Worm (Caenorhabditis elegans) whole organism, L3 larva: ENCODE data around the gene Y53F4B.12.

ENCODE experiments used
- ZK546.5 ChIP-seq: sonication (generic microtip); optimal IDR thresholded peaks from 2 replicates; lab custom pipeline; 2017; ENCODE audit warnings: missing biosample characterization, missing genetic modification characterization
- ceh-28 ChIP-seq: fragments of 150-350 bp; optimal IDR thresholded peaks from 2 replicates; lab custom pipeline; 2014; ENCODE audit warnings: missing biosample characterization, missing genetic modification reagents, missing genetic modification characterization
- ceh-82 ChIP-seq: fragments of 150-350 bp; optimal IDR thresholded peaks from 2 replicates; lab custom pipeline; 2014; ENCODE audit warnings: missing biosample characterization, missing genetic modification characterization
- jun-1 ChIP-seq: fragments of 150-350 bp; optimal IDR thresholded peaks from 2 replicates; lab custom pipeline; 2014; ENCODE audit warnings: missing biosample characterization, missing genetic modification reagents, missing genetic modification characterization
- nhr-12 ChIP-seq: fragments of 150-350 bp; optimal IDR thresholded peaks from 2 replicates; lab custom pipeline; 2014; ENCODE audit warnings: missing biosample characterization, missing genetic modification characterization
- nhr-67 ChIP-seq: fragments of 150-350 bp; optimal IDR thresholded peaks from 2 replicates; lab custom pipeline; 2014; ENCODE audit warnings: missing biosample characterization, missing genetic modification characterization
- nhr-76 ChIP-seq: fragments of 150-350 bp; sonication (generic microtip); optimal IDR thresholded peaks from 5 replicates; lab custom pipeline; 2014; ENCODE audit warnings: missing biosample characterization, missing genetic modification characterization
- sea-2 ChIP-seq: fragments of 150-350 bp; sonication (generic microtip); optimal IDR thresholded peaks from 4 replicates; lab custom pipeline; 2014; ENCODE audit warnings: missing biosample characterization, missing genetic modification reagents, missing genetic modification characterization
- snpc-4 ChIP-seq: fragments of 150-350 bp; optimal IDR thresholded peaks from 2 replicates; lab custom pipeline; 2014; ENCODE audit warnings: missing biosample characterization, missing genetic modification characterization

DNA sequence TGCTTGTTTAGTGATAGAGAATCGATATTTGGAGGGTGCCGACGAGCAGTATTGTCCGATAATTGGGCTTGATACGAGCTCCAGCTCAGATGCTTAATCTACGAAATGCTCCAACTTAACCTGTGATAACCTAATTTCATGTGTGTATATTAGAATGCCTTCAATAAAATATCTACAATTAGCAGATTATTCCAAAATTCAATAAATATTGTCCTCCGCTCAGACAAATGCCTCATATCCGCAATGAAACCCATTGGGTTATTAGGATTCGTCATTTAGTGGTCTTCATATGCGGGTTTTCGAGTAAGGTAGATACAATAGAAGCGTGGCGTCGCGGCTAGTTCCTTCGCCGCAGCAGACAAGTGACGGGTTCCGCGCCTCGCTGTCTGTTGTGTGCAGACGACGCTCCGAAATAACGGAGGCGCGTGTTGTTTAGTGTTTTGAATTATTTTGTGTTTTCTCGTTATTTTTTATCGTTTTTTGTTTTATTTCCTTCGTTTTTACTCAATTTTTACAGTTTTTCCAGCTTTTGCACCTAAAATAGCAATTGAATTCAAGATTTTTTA lies 6.7 kb downstream of the Y53F4B.12 start, which contains the start of gene cmtr-1:
- peak; percentile 88 for TF ChIP-seq jun-1 (tag; lab: Kevin White, UChicago)
- TF ChIP-seq snpc-4 (tag; lab: Kevin White, UChicago): peak; percentile 100
- no peak for TF ChIP-seq nhr-12
- TF ChIP-seq ceh-28 (tag; lab: Kevin White, UChicago): peak; percentile 85
- no peak for TF ChIP-seq ZK546.5 (tag; lab: Kevin White, UChicago)
- no peak for TF ChIP-seq sea-2 (GFP tag; lab: Kevin White, UChicago)
- TF ChIP-seq ceh-82 (tag; lab: Kevin White, UChicago): peak; percentile 88
- peak; percentile 52 for TF ChIP-seq nhr-67
- TF ChIP-seq nhr-76 (tag; lab: Kevin White, UChicago): peak; percentile 49
